Fruit fly (Drosophila melanogaster): ENCODE results near the gene RnpS1.
A peak's percentile ranks its signal among the peaks of the same experiment; 100 is the strongest.

The RnpS1 gene

dm6 chr3R:9504355-9504754 lies 47.5 kb upstream of the RnpS1 start, which contains the start of gene CG8149 (continued):
- TF ChIP-seq Hnf4 (GFP tag; optimal IDR thresholded peaks at IDR 0.05) = peak; percentile 18
- TF ChIP-seq CrebA (GFP tag; optimal IDR thresholded peaks at IDR 0.05; ENCODE audit: borderline replicate concordance) = no peak
- TF ChIP-seq h (GFP tag; optimal IDR thresholded peaks at IDR 0.05) = peak; percentile 51
- TF ChIP-seq HLH106 (tag; optimal IDR thresholded peaks at IDR 0.05) = no peak
- TF ChIP-seq dmrt93B (GFP tag; optimal IDR thresholded peaks at IDR 0.05) = no peak
- no peak for TF ChIP-seq sv (GFP tag; optimal IDR thresholded peaks at IDR 0.05)
- peak; percentile 4 for TF ChIP-seq brk (GFP tag; optimal IDR thresholded peaks at IDR 0.05)

- no peak for TF ChIP-seq Rel (GFP tag; optimal IDR thresholded peaks at IDR 0.05)
- peak; percentile 41 for TF ChIP-seq Rel (tag; optimal IDR thresholded peaks at IDR 0.05)
- no peak for TF ChIP-seq HLH106 (tag; optimal IDR thresholded peaks at IDR 0.05)
- peak; percentile 49 for TF ChIP-seq Jra (GFP tag; optimal IDR thresholded peaks at IDR 0.05)
- TF ChIP-seq pan (optimal IDR thresholded peaks at IDR 0.05) = no peak
- peak; percentile 17 for TF ChIP-seq h (GFP tag; optimal IDR thresholded peaks at IDR 0.05)
- TF ChIP-seq brk (GFP tag; optimal IDR thresholded peaks at IDR 0.05) = peak; percentile 83
- no peak for TF ChIP-seq ey (GFP tag; optimal IDR thresholded peaks at IDR 0.05)
- TF ChIP-seq Mio (GFP tag; optimal IDR thresholded peaks at IDR 0.05) = no peak
- peak; percentile 24 for TF ChIP-seq Dif (GFP tag; optimal IDR thresholded peaks at IDR 0.05; ENCODE audit: partially characterized antibody)
- TF ChIP-seq Hnf4 (GFP tag; optimal IDR thresholded peaks at IDR 0.05) = peak; percentile 57
- peak; percentile 79 for TF ChIP-seq Myc (optimal IDR thresholded peaks at IDR 0.05)
- no peak for TF ChIP-seq lola (GFP tag; optimal IDR thresholded peaks at IDR 0.05)
- TF ChIP-seq rgr (GFP tag; optimal IDR thresholded peaks at IDR 0.05) = peak; percentile 65
- peak; percentile 81 for TF ChIP-seq tai (GFP tag; optimal IDR thresholded peaks at IDR 0.05)
- TF ChIP-seq sage (GFP tag; optimal IDR thresholded peaks at IDR 0.05) = peak; percentile 59
- TF ChIP-seq CrebA (GFP tag; optimal IDR thresholded peaks at IDR 0.05; ENCODE audit: borderline replicate concordance) = no peak
- TF ChIP-seq jim (GFP tag; optimal IDR thresholded peaks at IDR 0.05) = no peak
- no peak for TF ChIP-seq Dfd (GFP tag; optimal IDR thresholded peaks at IDR 0.05)
- no peak for TF ChIP-seq CG9705 (GFP tag; optimal IDR thresholded peaks at IDR 0.05)
- peak; percentile 79 for TF ChIP-seq Hr83 (GFP tag; optimal IDR thresholded peaks at IDR 0.05; ENCODE audit: poor library complexity, severe bottlenecking)
- peak; percentile 18 for TF ChIP-seq woc (GFP tag; optimal IDR thresholded peaks at IDR 0.05)
- no peak for TF ChIP-seq fru (GFP tag; optimal IDR thresholded peaks at IDR 0.05)
- no peak for TF ChIP-seq dl (GFP tag; optimal IDR thresholded peaks at IDR 0.05; ENCODE audit: insufficient read depth in 1 of 2, partially characterized antibody in 2 of 2)
- TF ChIP-seq CG32264 (GFP tag; optimal IDR thresholded peaks at IDR 0.05) = no peak
- no peak for TF ChIP-seq OdsH (GFP tag; optimal IDR thresholded peaks at IDR 0.05)
- peak; percentile 3 for TF ChIP-seq Sp1 (GFP tag; optimal IDR thresholded peaks at IDR 0.05)
- TF ChIP-seq sv (GFP tag; optimal IDR thresholded peaks at IDR 0.05) = no peak
- TF ChIP-seq dsf (GFP tag; optimal IDR thresholded peaks at IDR 0.05; ENCODE audit: borderline replicate concordance) = peak; percentile 15
- TF ChIP-seq dmrt93B (GFP tag; optimal IDR thresholded peaks at IDR 0.05) = no peak
Observed at dm6 chr3R:9510070-9510518, 41.7 kb upstream of the RnpS1 start, which contains the start of gene rump. Gene rump (minus strand): TSS chr3R:9510324.

dm6 chr3R:9512193-9513051 lies 39.4 kb upstream of the RnpS1 start:
- TF ChIP-seq ey (GFP tag; optimal IDR thresholded peaks at IDR 0.05) (no peak), foxo (GFP tag; optimal IDR thresholded peaks at IDR 0.05) (no peak), dl (GFP tag; optimal IDR thresholded peaks at IDR 0.05; ENCODE audit: insufficient read depth in 1 of 2, partially characterized antibody in 2 of 2) (peak in 1 of 2 experiments; percentile 57), Dif (GFP tag; optimal IDR thresholded peaks at IDR 0.05; ENCODE audit: partially characterized antibody) (peak; percentile 29)

dm6 chr3R:9513052-9513420 lies 38.8 kb upstream of the RnpS1 start, which contains the start of the genes Ras85D and Rlb1:
Gene Ras85D (minus strand): TSS chr3R:9513067.
Gene Rlb1 (plus strand): TSS chr3R:9513327.
- TF ChIP-seq rgr (GFP tag; optimal IDR thresholded peaks at IDR 0.05) = peak; percentile 70
- TF ChIP-seq Hnf4 (GFP tag; optimal IDR thresholded peaks at IDR 0.05) = peak; percentile 78
- TF ChIP-seq dsf (GFP tag; optimal IDR thresholded peaks at IDR 0.05; ENCODE audit: borderline replicate concordance) = peak; percentile 36
- TF ChIP-seq GATAd (GFP tag; optimal IDR thresholded peaks at IDR 0.05) = no peak
- peak; percentile 62 for TF ChIP-seq psq (GFP tag; optimal IDR thresholded peaks at IDR 0.05)
- TF ChIP-seq sv (GFP tag; optimal IDR thresholded peaks at IDR 0.05) = peak; percentile 77
- no peak for TF ChIP-seq Vsx2 (GFP tag; optimal IDR thresholded peaks at IDR 0.05; ENCODE audit: partially characterized antibody)
- TF ChIP-seq Rel (GFP tag; optimal IDR thresholded peaks at IDR 0.05) = no peak
- peak; percentile 21 for TF ChIP-seq Rel (tag; optimal IDR thresholded peaks at IDR 0.05)
- peak; percentile 57 for TF ChIP-seq woc (GFP tag; optimal IDR thresholded peaks at IDR 0.05)
- peak; percentile 18 for TF ChIP-seq Hr83 (GFP tag; optimal IDR thresholded peaks at IDR 0.05; ENCODE audit: poor library complexity, severe bottlenecking)
- TF ChIP-seq br (GFP tag; optimal IDR thresholded peaks at IDR 0.05) = peak; percentile 68
- TF ChIP-seq CrebA (GFP tag; optimal IDR thresholded peaks at IDR 0.05; ENCODE audit: borderline replicate concordance) = no peak
- peak; percentile 50 for TF ChIP-seq CG9705 (GFP tag; optimal IDR thresholded peaks at IDR 0.05)
- TF ChIP-seq brk (GFP tag; optimal IDR thresholded peaks at IDR 0.05) = peak; percentile 64
- TF ChIP-seq HLH106 (tag; optimal IDR thresholded peaks at IDR 0.05) = peak; percentile 77
- peak; percentile 49 for TF ChIP-seq Sp1 (GFP tag; optimal IDR thresholded peaks at IDR 0.05)
- TF ChIP-seq dl (GFP tag; optimal IDR thresholded peaks at IDR 0.05; ENCODE audit: insufficient read depth in 1 of 2, partially characterized antibody in 2 of 2) = no peak
- TF ChIP-seq fru (GFP tag; optimal IDR thresholded peaks at IDR 0.05) = peak; percentile 76
- TF ChIP-seq Dif (GFP tag; optimal IDR thresholded peaks at IDR 0.05; ENCODE audit: partially characterized antibody) = no peak
- TF ChIP-seq usp (GFP tag; optimal IDR thresholded peaks at IDR 0.05) = no peak
- peak; percentile 80 for TF ChIP-seq ey (GFP tag; optimal IDR thresholded peaks at IDR 0.05)
- TF ChIP-seq Jra (GFP tag; optimal IDR thresholded peaks at IDR 0.05) = peak; percentile 68
- no peak for TF ChIP-seq pan (optimal IDR thresholded peaks at IDR 0.05)
- TF ChIP-seq N (GFP tag; optimal IDR thresholded peaks at IDR 0.05) = no peak
- TF ChIP-seq foxo (GFP tag; optimal IDR thresholded peaks at IDR 0.05) = peak in 1 of 2 experiments; percentile 81
- TF ChIP-seq Abd-B (GFP tag; optimal IDR thresholded peaks at IDR 0.05) = no peak
- TF ChIP-seq OdsH (GFP tag; optimal IDR thresholded peaks at IDR 0.05) = peak; percentile 37

All from whole organism, wandering third instar larva.